Fruit fly (Drosophila melanogaster) whole organism, embryonic: ENCODE results near the gene CG9205.

Source experiments
- Bgb ChIP-seq: fragments of 200-800 bp; sonication (Bioruptor generic); IDR thresholded peaks from 2 replicates; pipeline ENCODE4 v1.3.6; 2022; ENCODE audit warnings: missing biosample characterization, missing genetic modification characterization; ENCODE audit not compliant: partially characterized antibody
- BtbVII ChIP-seq: fragments of 200-800 bp; sonication (Bioruptor generic); optimal IDR thresholded peaks from 3 replicates; lab custom pipeline; 2017; ENCODE audit warnings: missing biosample characterization, mild to moderate bottlenecking, missing genetic modification characterization
- CG10267 ChIP-seq: fragments of 200-800 bp; sonication (Bioruptor generic); optimal IDR thresholded peaks from 2 replicates; lab custom pipeline; 2018; ENCODE audit warnings: missing biosample characterization, mild to moderate bottlenecking, missing genetic modification characterization, moderate library complexity
- CG10366 ChIP-seq: fragments of 200-800 bp; sonication (Bioruptor generic); IDR thresholded peaks from 2 replicates; pipeline ENCODE4 v1.3.6; 2022; ENCODE audit warnings: missing biosample characterization, missing genetic modification characterization
- CG10543 ChIP-seq: fragments of 200-800 bp; sonication (Bioruptor generic); optimal IDR thresholded peaks from 3 replicates; lab custom pipeline; 2017; ENCODE audit warnings: missing biosample characterization, mild to moderate bottlenecking, missing genetic modification characterization, moderate library complexity
- CG11723 ChIP-seq: fragments of 200-800 bp; sonication (Bioruptor generic); optimal IDR thresholded peaks from 2 replicates; lab custom pipeline; 2017; ENCODE audit warnings: missing biosample characterization, mild to moderate bottlenecking, missing genetic modification characterization
- CG14441 ChIP-seq: fragments of 200-800 bp; sonication (Bioruptor generic); IDR thresholded peaks from 2 replicates; pipeline ENCODE4 v1.3.6; 2022; ENCODE audit warnings: missing biosample characterization, missing genetic modification characterization
- CG15514 ChIP-seq: fragments of 200-800 bp; sonication (Bioruptor generic); optimal IDR thresholded peaks from 3 replicates; lab custom pipeline; 2017; ENCODE audit warnings: missing biosample characterization, missing genetic modification characterization, mild to moderate bottlenecking, moderate library complexity, missing genetic modification reagents
- CG16779 ChIP-seq: fragments of 200-800 bp; sonication (Bioruptor generic); IDR thresholded peaks from 2 replicates; pipeline ENCODE4 v1.3.6; 2022; ENCODE audit warnings: missing biosample characterization, missing genetic modification characterization
- CG18599 ChIP-seq: fragments of 200-800 bp; sonication (Bioruptor generic); optimal IDR thresholded peaks from 3 replicates; lab custom pipeline; 2017; ENCODE audit warnings: missing biosample characterization, missing genetic modification characterization, mild to moderate bottlenecking, moderate library complexity, missing genetic modification reagents
- CG3065 ChIP-seq: fragments of 200-800 bp; sonication (Bioruptor generic); optimal IDR thresholded peaks from 2 replicates; lab custom pipeline; 2016; ENCODE audit warnings: missing biosample characterization, missing genetic modification characterization
- CG3281 ChIP-seq: fragments of 200-800 bp; sonication (Bioruptor generic); optimal IDR thresholded peaks from 3 replicates; lab custom pipeline; 2017; ENCODE audit warnings: missing biosample characterization, mild to moderate bottlenecking, missing genetic modification characterization
- CG4282 ChIP-seq: fragments of 200-800 bp; sonication (Bioruptor generic); optimal IDR thresholded peaks from 2 replicates; lab custom pipeline; 2016; ENCODE audit warnings: missing biosample characterization, missing genetic modification characterization
- CG4707 ChIP-seq: fragments of 200-800 bp; sonication (Bioruptor generic); optimal IDR thresholded peaks from 2 replicates; lab custom pipeline; 2018; ENCODE audit warnings: missing biosample characterization, mild to moderate bottlenecking, missing genetic modification characterization, moderate library complexity
- CG7357 ChIP-seq: fragments of 200-800 bp; sonication (Bioruptor generic); IDR thresholded peaks from 3 replicates; pipeline ENCODE4 v1.3.6; 2022; ENCODE audit warnings: missing biosample characterization, missing genetic modification characterization
- CG8281 ChIP-seq: fragments of 200-800 bp; sonication (Bioruptor generic); optimal IDR thresholded peaks from 2 replicates; lab custom pipeline; 2018; ENCODE audit warnings: missing biosample characterization, mild to moderate bottlenecking, missing genetic modification characterization, moderate library complexity
- CG8765 ChIP-seq: fragments of 200-800 bp; sonication (Bioruptor generic); IDR thresholded peaks from 2 replicates; pipeline ENCODE4 v1.3.6; 2022; ENCODE audit warnings: missing biosample characterization, missing genetic modification characterization
- D19A ChIP-seq: fragments of 200-800 bp; optimal IDR thresholded peaks from 3 replicates; lab custom pipeline; 2019; ENCODE audit warnings: missing biosample characterization, mild to moderate bottlenecking, missing genetic modification characterization, moderate library complexity
- D19B ChIP-seq: fragments of 200-800 bp; sonication (Bioruptor generic); optimal IDR thresholded peaks from 2 replicates; lab custom pipeline; 2017; ENCODE audit warnings: missing biosample characterization, mild to moderate bottlenecking, missing genetic modification characterization
- Deaf1 ChIP-seq: fragments of 200-800 bp; optimal IDR thresholded peaks from 3 replicates; lab custom pipeline; 2019; ENCODE audit warnings: missing biosample characterization, mild to moderate bottlenecking, missing genetic modification characterization, moderate library complexity
- Gug ChIP-seq: fragments of 200-800 bp; sonication (Bioruptor generic); IDR thresholded peaks from 4 replicates; pipeline ENCODE4 v1.3.6; 2022; ENCODE audit warnings: missing biosample characterization, missing genetic modification characterization
- Hr39 ChIP-seq: fragments of >200 bp; optimal IDR thresholded peaks from 2 replicates; lab custom pipeline; 2017
- Max ChIP-seq: fragments of 200-800 bp; sonication (Bioruptor generic); optimal IDR thresholded peaks from 2 replicates; lab custom pipeline; 2016; ENCODE audit warnings: missing biosample characterization, mild to moderate bottlenecking, missing genetic modification characterization
- Med ChIP-seq: fragments of 200-800 bp; sonication (Bioruptor generic); peaks from one replicate; lab custom pipeline; 2016; ENCODE audit warnings: missing biosample characterization, missing genetic modification characterization, mild to moderate bottlenecking, inconsistent platforms, moderate library complexity
- Nf-YC ChIP-seq: fragments of 200-800 bp; optimal IDR thresholded peaks from 3 replicates; lab custom pipeline; 2019; ENCODE audit warnings: missing biosample characterization, mild to moderate bottlenecking, missing genetic modification characterization, moderate library complexity
- Opbp ChIP-seq: fragments of 200-800 bp; sonication (Bioruptor generic); IDR thresholded peaks from 3 replicates; pipeline ENCODE4 v1.3.6; 2022; ENCODE audit warnings: missing biosample characterization, missing genetic modification characterization; ENCODE audit not compliant: partially characterized antibody
- Sox100B ChIP-seq: fragments of 200-800 bp; sonication (Bioruptor generic); optimal IDR thresholded peaks from 3 replicates; lab custom pipeline; 2018; ENCODE audit warnings: missing biosample characterization, mild to moderate bottlenecking, missing genetic modification characterization
- Trl ChIP-seq, 3 experiments: fragments of >200 bp in 2 of 3; fragments of 200-800 bp in 1 of 3; sonication (Bioruptor generic) in 1 of 3; optimal IDR thresholded peaks; 2 replicates in 1 of 3; 3 replicates in 2 of 3; lab custom pipeline; 2016 to 2017; ENCODE audit warnings: missing biosample characterization in 1 of 3, missing genetic modification characterization in 1 of 3
- Usf ChIP-seq: fragments of 200-800 bp; sonication (Bioruptor generic); optimal IDR thresholded peaks from 2 replicates; lab custom pipeline; 2017; ENCODE audit warnings: missing genotype, missing biosample characterization, missing genetic modification characterization
- amos ChIP-seq: fragments of 200-800 bp; sonication (Bioruptor generic); IDR thresholded peaks from 2 replicates; pipeline ENCODE4 v1.3.6; 2022; ENCODE audit warnings: missing biosample characterization, missing genetic modification characterization; ENCODE audit not compliant: partially characterized antibody
- ap ChIP-seq: fragments of 200-800 bp; sonication (Bioruptor generic); IDR thresholded peaks from 2 replicates; pipeline ENCODE4 v1.3.6; 2022; ENCODE audit warnings: missing biosample characterization, missing genetic modification characterization
- cg ChIP-seq: fragments of 200-800 bp; sonication (Bioruptor generic); optimal IDR thresholded peaks from 3 replicates; lab custom pipeline; 2019; ENCODE audit warnings: missing biosample characterization, mild to moderate bottlenecking, missing genetic modification characterization, moderate library complexity
- ci ChIP-seq: fragments of 200-800 bp; sonication (Bioruptor generic); IDR thresholded peaks from 3 replicates; pipeline ENCODE4 v1.3.6; 2022; ENCODE audit warnings: missing biosample characterization, missing genetic modification characterization
- corto ChIP-seq: fragments of 200-800 bp; sonication (Bioruptor generic); optimal IDR thresholded peaks from 2 replicates; lab custom pipeline; 2016; ENCODE audit warnings: missing biosample characterization, mild to moderate bottlenecking, missing genetic modification characterization, moderate library complexity
- croc ChIP-seq: fragments of 200-800 bp; sonication (Bioruptor generic); conservative IDR thresholded peaks from 3 replicates; pipeline ENCODE4 v1.3.6; 2022; ENCODE audit warnings: missing biosample characterization, missing genetic modification characterization
- cwo ChIP-seq: fragments of 200-800 bp; sonication (Bioruptor generic); optimal IDR thresholded peaks from 3 replicates; lab custom pipeline; 2017; ENCODE audit warnings: missing biosample characterization, missing genetic modification characterization, mild to moderate bottlenecking, moderate library complexity, missing genetic modification reagents
- h ChIP-seq: fragments of >200 bp; optimal IDR thresholded peaks from 2 replicates; lab custom pipeline; 2017
- jigr1 ChIP-seq: fragments of 200-800 bp; sonication (Bioruptor generic); IDR thresholded peaks from 3 replicates; pipeline ENCODE4 v1.3.6; 2022; ENCODE audit warnings: missing biosample characterization, missing genetic modification characterization
- knrl ChIP-seq: fragments of 200-800 bp; sonication (Bioruptor generic); IDR thresholded peaks from 3 replicates; pipeline ENCODE4 v1.3.6; 2022; ENCODE audit warnings: missing biosample characterization, missing genetic modification characterization; ENCODE audit not compliant: partially characterized antibody
- row ChIP-seq: fragments of 200-800 bp; sonication (Bioruptor generic); IDR thresholded peaks from 3 replicates; pipeline ENCODE4 v1.3.6; 2022; ENCODE audit warnings: missing biosample characterization, missing genetic modification characterization
- sens-2 ChIP-seq: fragments of 200-800 bp; sonication (Bioruptor generic); IDR thresholded peaks from 2 replicates; pipeline ENCODE4 v1.3.6; 2022; ENCODE audit warnings: missing biosample characterization, missing genetic modification characterization
- sug ChIP-seq: fragments of 200-800 bp; optimal IDR thresholded peaks from 2 replicates; lab custom pipeline; 2019; ENCODE audit warnings: missing biosample characterization, mild to moderate bottlenecking, missing genetic modification characterization, moderate library complexity
- ttk ChIP-seq: fragments of 200-800 bp; sonication (Bioruptor generic); IDR thresholded peaks from 2 replicates; pipeline ENCODE4 v2.1.2; 2022; ENCODE audit warnings: missing biosample characterization, missing genetic modification characterization
- wor ChIP-seq: fragments of 200-800 bp; sonication (Bioruptor generic); IDR thresholded peaks from 2 replicates; pipeline ENCODE4 v1.3.6; 2022; ENCODE audit warnings: missing biosample characterization, missing genetic modification characterization
- z ChIP-seq: fragments of 200-800 bp; sonication (Bioruptor generic); IDR thresholded peaks from 3 replicates; pipeline ENCODE4 v1.3.6; 2022; ENCODE audit warnings: missing biosample characterization, missing genetic modification characterization
- zen2 ChIP-seq: fragments of 200-800 bp; sonication (Bioruptor generic); IDR thresholded peaks from 3 replicates; pipeline ENCODE4 v1.3.6; 2022; ENCODE audit warnings: missing biosample characterization, missing genetic modification characterization; ENCODE audit not compliant: partially characterized antibody

Gene CG9205

dm6 chr3L:1019876-1020275 is 14.6 kb upstream of the CG9205 start (continued):
- TF ChIP-seq Deaf1 (tag; lab: Kevin White, UChicago) (peak; percentile 12), BtbVII (GFP tag; lab: Kevin White, UChicago) (peak; percentile 7)

dm6 chr3L:1021642-1022041 is 12.9 kb upstream of the CG9205 start:
- 0 out of 2 replicates have a peak, but pooled peaks have one; percentile 9 for TF ChIP-seq CG14441 (GFP tag; lab: Robert Waterston, UW)
- TF ChIP-seq Hr39: no peak
- peak; percentile 82 for TF ChIP-seq D19A
- peak; percentile 71; the same call in 2 of the 3 replicates for TF ChIP-seq row
- TF ChIP-seq, all 482 proteins: peak for 3

DNA sequence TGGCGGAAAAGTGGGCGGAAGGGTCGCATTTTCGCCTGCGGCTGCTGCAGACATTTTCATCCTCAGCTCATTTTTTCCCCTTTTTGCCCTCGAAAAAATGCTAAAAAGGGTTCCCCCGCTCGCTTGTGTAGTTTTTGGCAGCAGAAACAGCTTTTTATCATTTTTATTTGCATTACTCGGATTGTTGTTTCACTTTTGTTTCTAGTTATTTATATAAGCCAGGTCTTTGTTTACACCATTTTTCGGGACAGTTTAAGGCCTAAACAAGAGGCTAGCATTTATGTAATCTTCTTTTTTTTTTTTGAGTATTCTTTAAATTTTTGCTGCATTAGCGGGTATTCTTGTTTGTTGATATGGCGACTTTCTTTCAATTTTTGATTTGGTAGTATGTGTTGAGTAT is 12.3 kb upstream of the CG9205 start:
- TF ChIP-seq ap (GFP tag; lab: Robert Waterston, UW) (no peak), cg (no peak), CG8281 (tag; lab: Kevin White, UChicago) (no peak), CG18599 (GFP tag; lab: Kevin White, UChicago) (peak; percentile 11), Gug (GFP tag; lab: Robert Waterston, UW) (no peak), D19B (GFP tag; lab: Kevin White, UChicago) (no peak), Max (no peak)

- TF ChIP-seq sug (tag; lab: Kevin White, UChicago) (peak; percentile 66), CG8765 (GFP tag; lab: Robert Waterston, UW) (no peak), wor (GFP tag; lab: Robert Waterston, UW) (no peak), croc (GFP tag; lab: Robert Waterston, UW) (no peak), CG3065 (GFP tag; lab: Kevin White, UChicago) (no peak), jigr1 (GFP tag; lab: Robert Waterston, UW) (no peak), cwo (no peak), z (GFP tag; lab: Robert Waterston, UW) (no peak), CG10543 (GFP tag; lab: Kevin White, UChicago) (no peak), amos (GFP tag; lab: Robert Waterston, UW) (peak; percentile 21; the same call in 1 of the 2 replicates), CG4282 (GFP tag; lab: Kevin White, UChicago) (no peak), CG10267 (tag; lab: Kevin White, UChicago) (no peak), Deaf1 (tag; lab: Kevin White, UChicago) (peak; percentile 94), CG16779 (GFP tag; lab: Robert Waterston, UW) (0 out of 2 replicates have a peak, but pooled peaks have one; percentile 17), Bgb (GFP tag; lab: Robert Waterston, UW) (peak; percentile 26; the same call in 1 of the 2 replicates), h (no peak), CG4707 (GFP tag; lab: Kevin White, UChicago) (no peak), CG15514 (GFP tag; lab: Kevin White, UChicago) (peak; percentile 5), knrl (GFP tag; lab: Robert Waterston, UW) (no peak), CG3281 (GFP tag; lab: Kevin White, UChicago) (no peak), zen2 (GFP tag; lab: Robert Waterston, UW) (no peak), corto (GFP tag; lab: Kevin White, UChicago) (no peak), Sox100B (no peak), Usf (GFP tag; lab: Kevin White, UChicago) (no peak), CG10366 (no peak), Opbp (GFP tag; lab: Robert Waterston, UW) (no peak), Nf-YC (tag; lab: Kevin White, UChicago) (peak; percentile 0), Trl (optimal IDR thresholded peaks at IDR 0.05; lab: Kevin White, UChicago) (peak; percentile 7 to 14), Trl (GFP tag; optimal IDR thresholded peaks at IDR 0.05; lab: Kevin White, UChicago) (no peak), Med (GFP tag; lab: Kevin White, UChicago) (peak; percentile 60), ttk (GFP tag; lab: Robert Waterston, UW) (no peak), sens-2 (GFP tag; lab: Robert Waterston, UW) (no peak), ci (GFP tag; lab: Robert Waterston, UW) (no peak), CG7357 (GFP tag; lab: Robert Waterston, UW) (no peak), CG11723 (GFP tag; lab: Kevin White, UChicago) (no peak)
Observed at dm6 chr3L:1022783-1023182, 11.7 kb upstream of the CG9205 start.
